Fruit fly (Drosophila melanogaster) Kc167 (cell line): ENCODE data around the gene CG7328.

Experiments
- Sin3A ChIP-seq: fragments of >200 bp; optimal IDR thresholded peaks from 2 replicates; lab custom pipeline; 2018; ENCODE audit warnings: missing external identifiers
- h ChIP-seq: fragments of >200 bp; optimal IDR thresholded peaks from 3 replicates; lab custom pipeline; 2018; ENCODE audit warnings: missing external identifiers
- insv ChIP-seq: fragments of >200 bp; optimal IDR thresholded peaks from 3 replicates; lab custom pipeline; 2018; ENCODE audit warnings: missing external identifiers

- TF ChIP-seq h (lab: Kevin White, UChicago) = no peak
- TF ChIP-seq insv = no peak
- TF ChIP-seq Sin3A (lab: Kevin White, UChicago) = no peak
These were observed 44.9 kb upstream of the CG7328 start for dm6 chr3L:20185206-20185868.
